Worm (Caenorhabditis elegans) whole organism, late embryonic: ENCODE measurements around the gene F35D2.2.
A peak's percentile ranks its signal among the peaks of the same experiment; 100 is the strongest.

Experiments
- F13H6.1 ChIP-seq: sonication (generic microtip); optimal IDR thresholded peaks from 2 replicates; lab custom pipeline; 2016; ENCODE audit warnings: missing genetic modification characterization, missing compliant biosample characterization
- T23F11.4 ChIP-seq: fragments of 200-800 bp; sonication (Bioruptor generic); optimal IDR thresholded peaks from 2 replicates; lab custom pipeline; 2018; ENCODE audit warnings: mild to moderate bottlenecking, missing genetic modification characterization, missing compliant biosample characterization
- ama-1 ChIP-seq: fragments of 150-350 bp; optimal IDR thresholded peaks from 2 replicates; lab custom pipeline; 2014
- ceh-14 ChIP-seq: sonication (generic microtip); optimal IDR thresholded peaks from 2 replicates; lab custom pipeline; 2016; ENCODE audit warnings: missing genotype, missing genetic modification characterization, missing compliant biosample characterization
- ceh-19 ChIP-seq: fragments of 200-800 bp; sonication (Bioruptor generic); optimal IDR thresholded peaks from 2 replicates; lab custom pipeline; 2018; ENCODE audit warnings: mild to moderate bottlenecking, missing genetic modification characterization, missing compliant biosample characterization
- ceh-2 ChIP-seq: sonication (generic microtip); optimal IDR thresholded peaks from 2 replicates; lab custom pipeline; 2016; ENCODE audit warnings: missing genotype, missing genetic modification characterization, missing compliant biosample characterization
- ceh-22 ChIP-seq: sonication (generic microtip); optimal IDR thresholded peaks from 2 replicates; lab custom pipeline; 2017; ENCODE audit warnings: missing biosample characterization, missing genetic modification characterization
- ceh-30 ChIP-seq: fragments of 150-350 bp; optimal IDR thresholded peaks from 2 replicates; lab custom pipeline; 2014; ENCODE audit warnings: missing biosample characterization, missing genetic modification characterization
- ceh-31 ChIP-seq: sonication (generic microtip); optimal IDR thresholded peaks from 2 replicates; lab custom pipeline; 2016; ENCODE audit warnings: missing genetic modification characterization, missing compliant biosample characterization
- ceh-34 ChIP-seq: sonication (generic microtip); optimal IDR thresholded peaks from 2 replicates; lab custom pipeline; 2016; ENCODE audit warnings: mild to moderate bottlenecking, missing genetic modification characterization, missing compliant biosample characterization
- ceh-45 ChIP-seq: fragments of 200-800 bp; sonication (Bioruptor generic); IDR thresholded peaks from 2 replicates; pipeline ENCODE4 v1.3.6; 2022; ENCODE audit warnings: missing genetic modification reagents, missing genetic modification characterization, missing compliant biosample characterization
- ceh-48 ChIP-seq: sonication (generic microtip); optimal IDR thresholded peaks from 2 replicates; lab custom pipeline; 2016; ENCODE audit warnings: missing genetic modification characterization, inconsistent platforms, missing compliant biosample characterization
- ceh-6 ChIP-seq: fragments of 200-800 bp; sonication (Bioruptor generic); optimal IDR thresholded peaks from 2 replicates; lab custom pipeline; 2018; ENCODE audit warnings: mild to moderate bottlenecking, missing genetic modification characterization, missing compliant biosample characterization
- ceh-9 ChIP-seq: sonication (generic microtip); optimal IDR thresholded peaks from 2 replicates; lab custom pipeline; 2016; ENCODE audit warnings: mild to moderate bottlenecking, missing genetic modification characterization, inconsistent platforms, missing compliant biosample characterization
- che-1 ChIP-seq: sonication (generic microtip); optimal IDR thresholded peaks from 2 replicates; lab custom pipeline; 2016; ENCODE audit warnings: mild to moderate bottlenecking, missing genetic modification characterization, missing compliant biosample characterization
- elt-2 ChIP-seq: sonication (generic microtip); optimal IDR thresholded peaks from 2 replicates; lab custom pipeline; 2016; ENCODE audit warnings: missing genetic modification reagents, missing genetic modification characterization, missing compliant biosample characterization
- elt-4 ChIP-seq: sonication (generic microtip); optimal IDR thresholded peaks from 2 replicates; lab custom pipeline; 2016; ENCODE audit warnings: missing genetic modification characterization, missing compliant biosample characterization
- eyg-1 ChIP-seq: sonication (generic microtip); optimal IDR thresholded peaks from 2 replicates; lab custom pipeline; 2016; ENCODE audit warnings: missing genotype, missing genetic modification characterization, missing compliant biosample characterization
- fkh-10 ChIP-seq: fragments of 150-350 bp; optimal IDR thresholded peaks from 2 replicates; lab custom pipeline; 2014; ENCODE audit warnings: missing biosample characterization, missing genetic modification reagents, missing genetic modification characterization
- fkh-6 ChIP-seq: sonication (generic microtip); optimal IDR thresholded peaks from 2 replicates; lab custom pipeline; 2016; ENCODE audit warnings: missing genetic modification characterization, missing compliant biosample characterization
- gmeb-2 ChIP-seq: sonication (generic microtip); optimal IDR thresholded peaks from 2 replicates; lab custom pipeline; 2016; ENCODE audit warnings: missing genetic modification characterization, inconsistent platforms, missing compliant biosample characterization
- hlh-13 ChIP-seq: fragments of 200-800 bp; sonication (Bioruptor generic); optimal IDR thresholded peaks from 2 replicates; lab custom pipeline; 2018; ENCODE audit warnings: mild to moderate bottlenecking, missing genetic modification characterization, missing compliant biosample characterization
- hlh-8 ChIP-seq: sonication (generic microtip); optimal IDR thresholded peaks from 2 replicates; lab custom pipeline; 2016; ENCODE audit warnings: missing genotype, missing genetic modification characterization, missing compliant biosample characterization
- madf-2 ChIP-seq: sonication (generic microtip); optimal IDR thresholded peaks from 2 replicates; lab custom pipeline; 2017; ENCODE audit warnings: missing genetic modification characterization, missing compliant biosample characterization
- mec-3 ChIP-seq: sonication (generic microtip); optimal IDR thresholded peaks from 2 replicates; lab custom pipeline; 2016; ENCODE audit warnings: borderline replicate concordance, missing genetic modification characterization, missing compliant biosample characterization
- nhr-11 ChIP-seq: fragments of 150-350 bp; optimal IDR thresholded peaks from 2 replicates; lab custom pipeline; 2014; ENCODE audit warnings: missing biosample characterization, missing genetic modification characterization
- nhr-232 ChIP-seq: sonication (generic microtip); optimal IDR thresholded peaks from 2 replicates; lab custom pipeline; 2016; ENCODE audit warnings: missing genetic modification characterization, missing compliant biosample characterization
- pag-3 ChIP-seq: sonication (generic microtip); optimal IDR thresholded peaks from 2 replicates; lab custom pipeline; 2016; ENCODE audit warnings: missing compliant biosample characterization, missing genetic modification characterization, borderline replicate concordance
- pat-9 ChIP-seq: fragments of 200-800 bp; sonication (Bioruptor generic); optimal IDR thresholded peaks from 2 replicates; lab custom pipeline; 2018; ENCODE audit warnings: mild to moderate bottlenecking, missing genetic modification characterization, moderate library complexity, missing compliant biosample characterization
- pha-2 ChIP-seq: sonication (generic microtip); optimal IDR thresholded peaks from 2 replicates; lab custom pipeline; 2017; ENCODE audit warnings: mild to moderate bottlenecking, missing genetic modification characterization, missing compliant biosample characterization
- pqm-1 ChIP-seq: sonication (generic microtip); optimal IDR thresholded peaks from 2 replicates; lab custom pipeline; 2016; ENCODE audit warnings: missing genetic modification characterization, missing compliant biosample characterization
- pros-1 ChIP-seq: fragments of 150-350 bp; optimal IDR thresholded peaks from 2 replicates; lab custom pipeline; 2014; ENCODE audit warnings: missing biosample characterization, missing genetic modification reagents, missing genetic modification characterization
- ref-2 ChIP-seq: sonication (generic microtip); optimal IDR thresholded peaks from 2 replicates; lab custom pipeline; 2016; ENCODE audit warnings: missing genetic modification characterization, missing compliant biosample characterization
- rnt-1 ChIP-seq: sonication (generic microtip); optimal IDR thresholded peaks from 2 replicates; lab custom pipeline; 2016; ENCODE audit warnings: missing genetic modification characterization, missing compliant biosample characterization
- tbx-2 ChIP-seq: sonication (generic microtip); optimal IDR thresholded peaks from 2 replicates; lab custom pipeline; 2016; ENCODE audit warnings: missing genetic modification characterization, missing compliant biosample characterization
- ttx-3 ChIP-seq: sonication (generic microtip); optimal IDR thresholded peaks from 2 replicates; lab custom pipeline; 2016; ENCODE audit warnings: missing genetic modification reagents, missing genetic modification characterization, missing compliant biosample characterization
- unc-42 ChIP-seq: sonication (generic microtip); optimal IDR thresholded peaks from 2 replicates; lab custom pipeline; 2016; ENCODE audit warnings: missing genotype, missing genetic modification characterization, missing compliant biosample characterization
- unc-55 ChIP-seq: sonication (generic microtip); optimal IDR thresholded peaks from 2 replicates; lab custom pipeline; 2017; ENCODE audit warnings: missing biosample characterization, missing genetic modification reagents, missing genetic modification characterization
- zip-5 ChIP-seq: sonication (generic microtip); optimal IDR thresholded peaks from 2 replicates; lab custom pipeline; 2016; ENCODE audit warnings: missing genetic modification characterization, missing compliant biosample characterization

Gene F35D2.2

ce11 chrII:7620413-7620812 lies 46.2 kb downstream of the F35D2.2 start, which contains the start of gene R07G3.8:
TSS of gene R07G3.8 (minus strand) at chrII:7620513.
- TF ChIP-seq tbx-2 (tag; lab: Kevin White, UChicago) (no peak), pqm-1 (tag; lab: Kevin White, UChicago) (no peak), ceh-9 (tag; lab: Kevin White, UChicago) (no peak), ceh-22 (tag; lab: Kevin White, UChicago) (no peak), fkh-6 (tag; lab: Kevin White, UChicago) (no peak), rnt-1 (tag; lab: Kevin White, UChicago) (no peak), ceh-6 (GFP tag; lab: Kevin White, UChicago) (no peak), zip-5 (tag; lab: Kevin White, UChicago) (no peak), madf-2 (tag; lab: Kevin White, UChicago) (no peak), hlh-13 (GFP tag; lab: Kevin White, UChicago) (no peak), ttx-3 (tag; lab: Kevin White, UChicago) (no peak), ceh-2 (tag; lab: Kevin White, UChicago) (no peak), ceh-31 (tag; lab: Kevin White, UChicago) (no peak), nhr-11 (tag; lab: Kevin White, UChicago) (no peak), ama-1 (lab: Kevin White, UChicago) (no peak), pat-9 (tag; lab: Kevin White, UChicago) (no peak), ceh-19 (GFP tag; lab: Kevin White, UChicago) (no peak), T23F11.4 (GFP tag; lab: Kevin White, UChicago) (no peak), che-1 (tag; lab: Kevin White, UChicago) (no peak)
- TF ChIP-seq, all 69 proteins: peak for 0

ce11 chrII:7621513-7621912 lies 47.3 kb downstream of the F35D2.2 start:
- TF ChIP-seq ceh-2 (tag; lab: Kevin White, UChicago) (no peak), gmeb-2 (tag; lab: Kevin White, UChicago) (no peak), eyg-1 (tag; lab: Kevin White, UChicago) (no peak), ceh-48 (tag; lab: Kevin White, UChicago) (no peak), ceh-31 (tag; lab: Kevin White, UChicago) (peak; percentile 32), ref-2 (peak; percentile 5), ceh-9 (tag; lab: Kevin White, UChicago) (no peak), unc-55 (GFP tag; lab: Kevin White, UChicago) (no peak), unc-42 (tag; lab: Kevin White, UChicago) (peak; percentile 14), fkh-10 (no peak)

ce11 chrII:7623466-7623865 lies 49.2 kb downstream of the F35D2.2 start:
- TF ChIP-seq madf-2 (tag; lab: Kevin White, UChicago) (no peak), unc-55 (GFP tag; lab: Kevin White, UChicago) (peak; percentile 54), ceh-34 (tag; lab: Kevin White, UChicago) (peak; percentile 45), elt-2 (tag; lab: Kevin White, UChicago) (peak; percentile 14), pha-2 (tag; lab: Kevin White, UChicago) (peak; percentile 10)

ce11 chrII:7624272-7624671 lies 50.0 kb downstream of the F35D2.2 start:
- TF ChIP-seq pag-3 (tag; lab: Kevin White, UChicago) (no peak), hlh-13 (GFP tag; lab: Kevin White, UChicago) (no peak), fkh-10 (no peak), ceh-48 (tag; lab: Kevin White, UChicago) (peak; percentile 30), che-1 (tag; lab: Kevin White, UChicago) (no peak), ceh-2 (tag; lab: Kevin White, UChicago) (no peak), mec-3 (no peak), unc-55 (GFP tag; lab: Kevin White, UChicago) (no peak), ceh-31 (tag; lab: Kevin White, UChicago) (peak; percentile 15), pat-9 (tag; lab: Kevin White, UChicago) (no peak), ceh-30 (no peak), pros-1 (tag; lab: Kevin White, UChicago) (no peak), ceh-45 (GFP tag; lab: Robert Waterston, UW) (no peak), madf-2 (tag; lab: Kevin White, UChicago) (no peak), elt-4 (tag; lab: Kevin White, UChicago) (no peak), T23F11.4 (GFP tag; lab: Kevin White, UChicago) (no peak), F13H6.1 (no peak), hlh-8 (tag; lab: Kevin White, UChicago) (peak; percentile 14), ceh-14 (tag; lab: Kevin White, UChicago) (no peak), nhr-232 (tag; lab: Kevin White, UChicago) (no peak)
